Worm (Caenorhabditis elegans) whole organism, L2 larva: ENCODE data around the gene fbxa-99.

Source experiments
- C34F6.9 ChIP-seq: fragments of 150-350 bp; optimal IDR thresholded peaks from 2 replicates; lab custom pipeline; 2014; ENCODE audit warnings: missing biosample characterization, missing genetic modification characterization
- R02D3.7 ChIP-seq: fragments of 150-350 bp; optimal IDR thresholded peaks from 2 replicates; lab custom pipeline; 2014; ENCODE audit warnings: missing biosample characterization, missing genetic modification characterization
- Y55F3AM.14 ChIP-seq: fragments of 200-800 bp; sonication (Bioruptor generic); optimal IDR thresholded peaks from 2 replicates; lab custom pipeline; 2018; ENCODE audit warnings: mild to moderate bottlenecking, missing genetic modification characterization, missing compliant biosample characterization
- ZK546.5 ChIP-seq: sonication (generic microtip); optimal IDR thresholded peaks from 2 replicates; lab custom pipeline; 2017; ENCODE audit warnings: missing biosample characterization, missing genetic modification characterization
- aly-2 ChIP-seq: fragments of 150-350 bp; optimal IDR thresholded peaks from 2 replicates; lab custom pipeline; 2014; ENCODE audit warnings: missing biosample characterization, missing genetic modification characterization
- ama-1 ChIP-seq: fragments of 150-350 bp; optimal IDR thresholded peaks from 2 replicates; lab custom pipeline; 2018; ENCODE audit warnings: inconsistent platforms
- blmp-1 ChIP-seq: sonication (generic microtip); optimal IDR thresholded peaks from 2 replicates; lab custom pipeline; 2017; ENCODE audit warnings: missing genetic modification characterization, mild to moderate bottlenecking, missing compliant biosample characterization, antibody characterized with exemption, moderate library complexity; ENCODE audit not compliant: insufficient read depth
- egl-27 ChIP-seq: sonication (generic microtip); optimal IDR thresholded peaks from 3 replicates; lab custom pipeline; 2017; ENCODE audit warnings: missing biosample characterization, missing genetic modification reagents, missing genetic modification characterization
- elt-3 ChIP-seq: sonication (generic microtip); optimal IDR thresholded peaks from 2 replicates; lab custom pipeline; 2017; ENCODE audit warnings: missing biosample characterization, missing genetic modification characterization
- fos-1 ChIP-seq: fragments of 150-350 bp; optimal IDR thresholded peaks from 2 replicates; lab custom pipeline; 2014; ENCODE audit warnings: missing biosample characterization, missing genetic modification characterization
- gmeb-1 ChIP-seq: fragments of 150-350 bp; optimal IDR thresholded peaks from 2 replicates; lab custom pipeline; 2014; ENCODE audit warnings: missing biosample characterization, missing genetic modification characterization
- lin-39 ChIP-seq: fragments of 150-350 bp; optimal IDR thresholded peaks from 2 replicates; lab custom pipeline; 2014; ENCODE audit warnings: missing biosample characterization, missing genetic modification reagents, missing genetic modification characterization
- mab-5 ChIP-seq: fragments of 150-350 bp; optimal IDR thresholded peaks from 2 replicates; lab custom pipeline; 2014; ENCODE audit warnings: missing biosample characterization, missing genetic modification characterization
- mdl-1 ChIP-seq, 2 experiments: fragments of 150-350 bp in 1 of 2; sonication (generic microtip) in 1 of 2; optimal IDR thresholded peaks; 2 replicates each; lab custom pipeline; 2017; ENCODE audit warnings: missing biosample characterization in 2 of 2, missing genetic modification characterization in 2 of 2
- nhr-12 ChIP-seq: fragments of 150-350 bp; optimal IDR thresholded peaks from 2 replicates; lab custom pipeline; 2014; ENCODE audit warnings: missing biosample characterization, missing genetic modification characterization
- nhr-129 ChIP-seq: fragments of 150-350 bp; optimal IDR thresholded peaks from 2 replicates; lab custom pipeline; 2014; ENCODE audit warnings: missing biosample characterization, missing genetic modification characterization
- nhr-21 ChIP-seq: fragments of 150-350 bp; optimal IDR thresholded peaks from 2 replicates; lab custom pipeline; 2014; ENCODE audit warnings: missing biosample characterization, missing genetic modification characterization
- nhr-23 ChIP-seq: fragments of 150-350 bp; optimal IDR thresholded peaks from 2 replicates; lab custom pipeline; 2014; ENCODE audit warnings: missing biosample characterization, missing genetic modification reagents, missing genetic modification characterization
- nhr-237 ChIP-seq: fragments of 150-350 bp; optimal IDR thresholded peaks from 2 replicates; lab custom pipeline; 2014; ENCODE audit warnings: missing biosample characterization, missing genetic modification characterization
- nhr-25 ChIP-seq: fragments of 150-350 bp; sonication (generic microtip); optimal IDR thresholded peaks from 3 replicates; lab custom pipeline; 2014; ENCODE audit warnings: missing biosample characterization, missing genetic modification characterization
- nhr-6 ChIP-seq: fragments of 150-350 bp; optimal IDR thresholded peaks from 2 replicates; lab custom pipeline; 2014; ENCODE audit warnings: missing biosample characterization, missing genetic modification characterization
- peb-1 ChIP-seq: fragments of 150-350 bp; optimal IDR thresholded peaks from 2 replicates; lab custom pipeline; 2014; ENCODE audit warnings: missing biosample characterization, missing genetic modification characterization
- sem-4 ChIP-seq: fragments of 150-350 bp; optimal IDR thresholded peaks from 2 replicates; lab custom pipeline; 2014; ENCODE audit warnings: missing biosample characterization, missing genetic modification reagents, missing genetic modification characterization
- skn-1 ChIP-seq: sonication (generic microtip); optimal IDR thresholded peaks from 2 replicates; lab custom pipeline; 2017; ENCODE audit warnings: missing biosample characterization, missing genetic modification characterization
- sma-9 ChIP-seq, 2 experiments: fragments of 150-350 bp in 1 of 2; sonication (generic microtip) in 1 of 2; optimal IDR thresholded peaks; 2 replicates each; lab custom pipeline; 2014 to 2016; ENCODE audit warnings: missing genetic modification characterization in 2 of 2, mild to moderate bottlenecking in 1 of 2, missing biosample characterization in 1 of 2, missing compliant biosample characterization in 1 of 2, missing genetic modification reagents in 1 of 2, moderate library complexity in 1 of 2
- snpc-4 ChIP-seq: fragments of 150-350 bp; optimal IDR thresholded peaks from 2 replicates; lab custom pipeline; 2014; ENCODE audit warnings: missing biosample characterization, missing genetic modification characterization
- unc-39 ChIP-seq: fragments of 150-350 bp; optimal IDR thresholded peaks from 2 replicates; lab custom pipeline; 2014; ENCODE audit warnings: missing biosample characterization, missing genetic modification characterization
- ztf-1 ChIP-seq: fragments of 200-800 bp; sonication (Bioruptor generic); conservative IDR thresholded peaks from 2 replicates; pipeline ENCODE4 v1.3.6; 2022; ENCODE audit warnings: missing genetic modification characterization, missing compliant biosample characterization
- ztf-11 ChIP-seq: sonication (generic microtip); optimal IDR thresholded peaks from 2 replicates; lab custom pipeline; 2017; ENCODE audit warnings: missing biosample characterization, missing genetic modification characterization

Gene fbxa-99

DNA sequence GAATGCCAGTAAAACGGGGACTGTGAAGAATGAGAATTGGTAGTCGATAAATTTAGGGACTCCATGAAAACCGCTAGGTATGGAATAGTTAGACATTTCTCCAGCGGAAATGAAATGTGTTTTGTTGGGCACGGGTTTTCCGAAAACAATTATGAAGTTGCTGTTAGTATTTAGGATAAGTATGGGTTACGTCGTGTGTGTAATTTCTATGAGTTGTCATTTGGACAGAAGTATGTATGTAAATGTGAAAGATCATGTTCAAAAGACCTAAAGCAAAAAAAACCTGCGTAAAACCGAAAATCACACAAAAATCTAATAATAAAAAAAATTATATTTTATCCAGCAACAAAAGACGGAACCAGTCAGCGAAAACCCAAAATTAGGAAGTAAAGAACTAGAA, 10.2 kb downstream of the fbxa-99 start, which contains the start of gene sru-23:
sru-23 (minus strand) TSS at position 101 of the 400 bp plus-strand sequence.
- TF ChIP-seq blmp-1 (tag; lab: Kevin White, UChicago) (no peak), aly-2 (tag; lab: Kevin White, UChicago) (no peak), nhr-21 (tag; lab: Kevin White, UChicago) (no peak), snpc-4 (tag; lab: Kevin White, UChicago) (no peak), ztf-1 (GFP tag; lab: Robert Waterston, UW) (no peak), nhr-237 (tag; lab: Kevin White, UChicago) (no peak), sma-9 (GFP tag; optimal IDR thresholded peaks at IDR 0.05; lab: Kevin White, UChicago) (no peak), sma-9 (tag; optimal IDR thresholded peaks at IDR 0.05; lab: Kevin White, UChicago) (no peak), C34F6.9 (tag; lab: Kevin White, UChicago) (no peak)

DNA sequence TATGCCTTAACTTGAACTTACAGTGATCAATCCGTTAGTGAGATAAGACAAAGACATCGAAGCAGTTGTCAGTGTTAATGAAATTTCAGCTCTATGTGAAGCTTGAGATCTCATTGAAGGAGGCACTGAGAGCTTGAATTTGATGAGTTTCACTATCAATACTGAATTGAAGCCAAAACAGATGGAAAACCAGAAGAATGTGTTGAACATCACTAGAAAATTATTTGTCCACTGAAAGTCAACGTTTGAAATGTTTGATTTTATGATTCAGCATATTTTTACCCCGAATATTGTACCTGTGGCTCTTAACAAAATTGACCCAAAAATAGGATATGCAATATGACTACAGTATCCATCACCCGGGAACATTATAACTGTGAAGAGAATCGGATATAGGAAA, 11.8 kb downstream of the fbxa-99 start:
- TF ChIP-seq skn-1 (no peak), peb-1 (tag; lab: Kevin White, UChicago) (no peak)

DNA sequence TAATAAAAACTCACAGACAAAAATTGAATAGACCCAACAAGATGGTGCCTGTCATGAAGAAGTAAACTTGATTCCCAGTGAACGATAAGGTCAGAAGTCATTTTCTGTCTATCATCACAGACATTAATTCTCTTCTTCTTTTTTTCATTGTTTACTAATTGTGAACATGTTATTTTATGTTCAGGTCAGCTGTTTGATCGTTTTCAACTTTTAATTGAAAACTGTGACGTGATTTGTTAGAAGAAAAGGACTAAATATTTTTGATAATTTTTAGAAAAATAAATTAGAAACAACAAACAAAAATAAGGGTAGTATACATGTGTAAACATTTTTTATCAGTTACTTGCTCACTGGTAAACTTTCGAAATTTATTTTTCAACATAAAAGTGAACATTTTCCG, 13.0 kb downstream of the fbxa-99 start, which contains the start of gene F36G9.7:
F36G9.7 (minus strand) TSS at position 101 of the 400 bp plus-strand sequence.
- TF ChIP-seq ztf-1 (GFP tag; lab: Robert Waterston, UW), result no peak
- no peak for TF ChIP-seq egl-27 (tag; lab: Kevin White, UChicago)
- no peak for TF ChIP-seq lin-39

DNA sequence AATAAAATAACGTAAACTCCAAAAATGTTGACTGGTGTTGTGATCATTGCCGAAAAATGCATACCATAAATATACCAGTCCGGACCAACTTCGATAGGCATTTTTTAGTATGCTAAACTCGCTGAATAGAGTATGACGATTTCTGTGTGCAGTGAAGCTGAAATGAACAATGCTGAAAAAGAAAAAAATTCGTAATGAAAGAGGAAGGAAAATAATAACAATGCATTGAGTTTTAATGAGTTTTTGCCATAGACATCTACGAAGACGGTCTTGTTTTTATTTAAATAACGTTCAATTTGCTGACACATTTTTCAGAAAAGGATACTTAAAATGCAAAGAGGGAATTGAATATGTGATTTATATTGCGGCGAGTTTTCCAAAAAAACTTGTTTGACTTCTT, 15.1 kb downstream of the fbxa-99 start, which contains the start of gene sri-1:
sri-1 (minus strand) TSS at position 101 of the 400 bp plus-strand sequence.
- no peak for TF ChIP-seq nhr-12 (tag; lab: Kevin White, UChicago)
- TF ChIP-seq ZK546.5 (tag; lab: Kevin White, UChicago), result no peak
- no peak for TF ChIP-seq sma-9 (GFP tag; optimal IDR thresholded peaks at IDR 0.05; lab: Kevin White, UChicago)
- TF ChIP-seq sma-9 (tag; optimal IDR thresholded peaks at IDR 0.05; lab: Kevin White, UChicago), result no peak
- TF ChIP-seq lin-39, result no peak
- no peak for TF ChIP-seq ztf-1 (GFP tag; lab: Robert Waterston, UW)
- no peak for TF ChIP-seq nhr-25
- no peak for TF ChIP-seq unc-39 (tag; lab: Kevin White, UChicago)
- no peak for TF ChIP-seq gmeb-1 (tag; lab: Kevin White, UChicago)
- no peak for TF ChIP-seq R02D3.7 (tag; lab: Kevin White, UChicago)
- TF ChIP-seq ztf-11 (tag; lab: Kevin White, UChicago), result no peak
- TF ChIP-seq elt-3 (tag; lab: Kevin White, UChicago), result no peak

- TF ChIP-seq elt-3 (tag; lab: Kevin White, UChicago) (no peak), blmp-1 (tag; lab: Kevin White, UChicago) (no peak), mdl-1 (tag; optimal IDR thresholded peaks at IDR 0.05; lab: Kevin White, UChicago) (no peak), nhr-6 (tag; lab: Kevin White, UChicago) (no peak), fos-1 (tag; lab: Kevin White, UChicago) (no peak)
Measured at ce11 chrV:15965114-15965513, 17.5 kb downstream of the fbxa-99 start, which contains the start of gene sri-2. Gene sri-2 (minus strand): TSS chrV:15965214.

ce11 chrV:15959456-15959855, 23.2 kb downstream of the fbxa-99 start:
- peak; percentile 18 for TF ChIP-seq C34F6.9 (tag; lab: Kevin White, UChicago)
- TF ChIP-seq sma-9 (GFP tag; optimal IDR thresholded peaks at IDR 0.05; lab: Kevin White, UChicago), result peak; percentile 43
- no peak for TF ChIP-seq sma-9 (tag; optimal IDR thresholded peaks at IDR 0.05; lab: Kevin White, UChicago)
- no peak for TF ChIP-seq skn-1
- no peak for TF ChIP-seq sem-4 (tag; lab: Kevin White, UChicago)
- no peak for TF ChIP-seq ZK546.5 (tag; lab: Kevin White, UChicago)
- no peak for TF ChIP-seq snpc-4 (tag; lab: Kevin White, UChicago)

DNA sequence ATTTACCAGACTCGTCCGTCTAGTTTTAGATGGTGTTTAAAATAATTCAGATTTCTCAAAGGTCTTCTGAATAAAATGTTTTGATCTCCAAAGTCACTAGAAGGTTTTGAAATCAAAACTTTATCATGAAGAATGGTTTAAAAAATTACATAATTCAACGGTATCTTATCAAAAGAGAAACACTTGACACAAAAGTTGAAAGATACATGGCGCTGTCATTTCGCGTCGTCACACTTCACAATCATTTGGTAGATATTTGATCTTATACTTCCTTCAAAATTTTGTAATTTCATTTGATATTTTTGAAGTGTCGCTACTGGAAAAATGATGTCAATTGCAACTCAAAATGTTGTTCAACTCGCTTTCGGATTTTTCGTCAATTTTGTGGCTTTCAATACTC, 25.6 kb downstream of the fbxa-99 start, which contains the start of gene F36G9.3:
F36G9.3 (plus strand) TSS at position 301 of the 400 bp plus-strand sequence.
- no peak for TF ChIP-seq nhr-23
- TF ChIP-seq mdl-1 (tag; optimal IDR thresholded peaks at IDR 0.05; lab: Kevin White, UChicago), result no peak
- TF ChIP-seq ZK546.5 (tag; lab: Kevin White, UChicago), result no peak
- TF ChIP-seq mab-5 (tag; lab: Kevin White, UChicago), result no peak
- TF ChIP-seq sem-4 (tag; lab: Kevin White, UChicago), result no peak
- TF ChIP-seq ama-1 (lab: Kevin White, UChicago), result no peak
- TF ChIP-seq Y55F3AM.14 (GFP tag; lab: Kevin White, UChicago), result no peak
- TF ChIP-seq ztf-1 (GFP tag; lab: Robert Waterston, UW), result no peak
- no peak for TF ChIP-seq ztf-11 (tag; lab: Kevin White, UChicago)
- TF ChIP-seq nhr-129 (tag; lab: Kevin White, UChicago), result no peak
